Fruit fly (Drosophila melanogaster) whole organism, prepupa: ENCODE results near the gene tai.
A peak's percentile ranks its signal among the peaks of the same experiment; 100 is the strongest.

Source experiments
- Blimp-1 ChIP-seq: fragments of 200-800 bp; sonication (Bioruptor generic); optimal IDR thresholded peaks from 3 replicates; lab custom pipeline; 2017; ENCODE audit warnings: missing biosample characterization, missing genetic modification characterization, mild to moderate bottlenecking, moderate library complexity, missing genetic modification reagents
- CG10669 ChIP-seq: fragments of 200-800 bp; sonication (Bioruptor generic); optimal IDR thresholded peaks from 3 replicates; lab custom pipeline; 2018; ENCODE audit warnings: missing biosample characterization, mild to moderate bottlenecking, missing genetic modification characterization, moderate library complexity
- CG11294 ChIP-seq: fragments of 200-800 bp; sonication (Bioruptor generic); IDR thresholded peaks from 2 replicates; pipeline ENCODE4 v1.3.6; 2022; ENCODE audit warnings: missing biosample characterization, missing genetic modification characterization
- CG15336 ChIP-seq: fragments of 200-800 bp; sonication (Bioruptor generic); IDR thresholded peaks from 2 replicates; pipeline ENCODE4 v1.3.6; 2022; ENCODE audit warnings: missing biosample characterization, missing genetic modification characterization
- CG3032 ChIP-seq: fragments of 200-800 bp; optimal IDR thresholded peaks from 2 replicates; lab custom pipeline; 2019; ENCODE audit warnings: missing biosample characterization, mild to moderate bottlenecking, missing genetic modification characterization, moderate library complexity
- CG34406 ChIP-seq: fragments of 200-800 bp; sonication (Bioruptor generic); optimal IDR thresholded peaks from 3 replicates; lab custom pipeline; 2016; ENCODE audit warnings: missing biosample characterization, missing genetic modification characterization
- CG4318 ChIP-seq: fragments of 200-800 bp; sonication (Bioruptor generic); optimal IDR thresholded peaks from 3 replicates; lab custom pipeline; 2017; ENCODE audit warnings: missing biosample characterization, mild to moderate bottlenecking, missing genetic modification characterization
- CG6163 ChIP-seq: fragments of 200-800 bp; sonication (Bioruptor generic); IDR thresholded peaks from 3 replicates; pipeline ENCODE4 v1.3.6; 2022; ENCODE audit warnings: missing biosample characterization, missing genetic modification characterization
- CG6276 ChIP-seq: fragments of 200-800 bp; sonication (Bioruptor generic); optimal IDR thresholded peaks from 2 replicates; lab custom pipeline; 2017; ENCODE audit warnings: missing biosample characterization, mild to moderate bottlenecking, missing genetic modification characterization
- CG6808 ChIP-seq: fragments of 200-800 bp; sonication (Bioruptor generic); optimal IDR thresholded peaks from 3 replicates; lab custom pipeline; 2017; ENCODE audit warnings: missing biosample characterization, missing genetic modification characterization, mild to moderate bottlenecking, moderate library complexity, missing genetic modification reagents
- CG6854 ChIP-seq: fragments of 200-800 bp; sonication (Bioruptor generic); optimal IDR thresholded peaks from 2 replicates; lab custom pipeline; 2017; ENCODE audit warnings: missing biosample characterization, mild to moderate bottlenecking, missing genetic modification characterization
- CG7368 ChIP-seq: fragments of 200-800 bp; sonication (Bioruptor generic); optimal IDR thresholded peaks from 3 replicates; lab custom pipeline; 2016; ENCODE audit warnings: missing biosample characterization, missing genetic modification characterization
- CG8319 ChIP-seq: fragments of 200-800 bp; sonication (Bioruptor generic); optimal IDR thresholded peaks from 3 replicates; lab custom pipeline; 2016; ENCODE audit warnings: missing biosample characterization, missing genetic modification characterization
- CG8632 ChIP-seq: fragments of 200-800 bp; sonication (Bioruptor generic); optimal IDR thresholded peaks from 3 replicates; lab custom pipeline; 2016; ENCODE audit warnings: missing biosample characterization, missing genetic modification characterization
- CG9139 ChIP-seq: fragments of 200-800 bp; sonication (Bioruptor generic); optimal IDR thresholded peaks from 3 replicates; lab custom pipeline; 2017; ENCODE audit warnings: missing biosample characterization, mild to moderate bottlenecking, missing genetic modification characterization
- Eip75B ChIP-seq: fragments of 200-800 bp; sonication (Bioruptor generic); optimal IDR thresholded peaks from 3 replicates; lab custom pipeline; 2016; ENCODE audit warnings: missing biosample characterization, missing genetic modification characterization
- Eip78C ChIP-seq: fragments of 200-800 bp; sonication (Bioruptor generic); peaks from one replicate; lab custom pipeline; 2016; ENCODE audit warnings: missing biosample characterization, missing genetic modification characterization
- Eip93F ChIP-seq: fragments of 200-800 bp; sonication (Bioruptor generic); optimal IDR thresholded peaks from 2 replicates; lab custom pipeline; 2016; ENCODE audit warnings: missing biosample characterization, mild to moderate bottlenecking, missing genetic modification characterization
- Ets21C ChIP-seq: fragments of 200-800 bp; sonication (Bioruptor generic); optimal IDR thresholded peaks from 3 replicates; lab custom pipeline; 2016; ENCODE audit warnings: missing biosample characterization, missing genetic modification characterization
- Gug ChIP-seq: fragments of 200-800 bp; sonication (Bioruptor generic); IDR thresholded peaks from 2 replicates; pipeline ENCODE4 v1.3.6; 2022; ENCODE audit warnings: missing biosample characterization, missing genetic modification characterization
- Hr39 ChIP-seq: fragments of 200-800 bp; sonication (Bioruptor generic); optimal IDR thresholded peaks from 2 replicates; lab custom pipeline; 2016; ENCODE audit warnings: missing biosample characterization, missing genetic modification characterization
- Lpt ChIP-seq: fragments of 200-800 bp; sonication (Bioruptor generic); optimal IDR thresholded peaks from 3 replicates; lab custom pipeline; 2016; ENCODE audit warnings: missing biosample characterization, missing genetic modification characterization
- Met ChIP-seq: fragments of 200-800 bp; sonication (Bioruptor generic); optimal IDR thresholded peaks from 3 replicates; lab custom pipeline; 2016; ENCODE audit warnings: missing biosample characterization, missing genetic modification characterization
- OdsH ChIP-seq: fragments of 200-800 bp; sonication (Bioruptor generic); optimal IDR thresholded peaks from 3 replicates; lab custom pipeline; 2016; ENCODE audit warnings: missing biosample characterization, missing genetic modification characterization
- Sox14 ChIP-seq: fragments of 200-800 bp; sonication (Bioruptor generic); optimal IDR thresholded peaks from 3 replicates; lab custom pipeline; 2016; ENCODE audit warnings: missing biosample characterization, missing genetic modification characterization
- dac ChIP-seq: fragments of 200-800 bp; sonication (Bioruptor generic); optimal IDR thresholded peaks from 2 replicates; lab custom pipeline; 2017; ENCODE audit warnings: missing biosample characterization, mild to moderate bottlenecking, missing genetic modification characterization
- eg ChIP-seq: fragments of 200-800 bp; sonication (Bioruptor generic); IDR thresholded peaks from 3 replicates; pipeline ENCODE4 v1.3.6; 2022; ENCODE audit warnings: missing biosample characterization, missing genetic modification characterization
- esn ChIP-seq: fragments of 200-800 bp; sonication (Bioruptor generic); optimal IDR thresholded peaks from 2 replicates; lab custom pipeline; 2016; ENCODE audit warnings: missing biosample characterization, mild to moderate bottlenecking, missing genetic modification characterization, moderate library complexity
- fd59A ChIP-seq: fragments of 200-800 bp; sonication (Bioruptor generic); optimal IDR thresholded peaks from 2 replicates; lab custom pipeline; 2017; ENCODE audit warnings: missing biosample characterization, mild to moderate bottlenecking, missing genetic modification characterization, missing genetic modification reagents
- fd85E ChIP-seq: fragments of 200-800 bp; sonication (Bioruptor generic); optimal IDR thresholded peaks from 3 replicates; lab custom pipeline; 2016; ENCODE audit warnings: missing biosample characterization, missing genetic modification characterization
- fkh ChIP-seq: fragments of 200-800 bp; sonication (Bioruptor generic); optimal IDR thresholded peaks from 3 replicates; lab custom pipeline; 2017; ENCODE audit warnings: missing biosample characterization, mild to moderate bottlenecking, missing genetic modification characterization, moderate library complexity
- net ChIP-seq: fragments of 200-800 bp; sonication (Bioruptor generic); optimal IDR thresholded peaks from 3 replicates; lab custom pipeline; 2016; ENCODE audit warnings: missing biosample characterization, missing genetic modification characterization
- salr ChIP-seq, 2 experiments: fragments of 200-800 bp; sonication (Bioruptor generic); optimal IDR thresholded peaks; 3 replicates each; lab custom pipeline; 2016 to 2018; ENCODE audit warnings: missing biosample characterization in 2 of 2, missing genetic modification characterization in 2 of 2, mild to moderate bottlenecking in 1 of 2
- ss ChIP-seq, 2 experiments: fragments of 200-800 bp; sonication (Bioruptor generic); optimal IDR thresholded peaks; 2 replicates in 1 of 2; 3 replicates in 1 of 2; lab custom pipeline; 2017 to 2018; ENCODE audit warnings: mild to moderate bottlenecking in 2 of 2, missing biosample characterization in 2 of 2, missing genetic modification characterization in 2 of 2, moderate library complexity in 1 of 2
- vri ChIP-seq: fragments of 200-800 bp; sonication (Bioruptor generic); optimal IDR thresholded peaks from 3 replicates; lab custom pipeline; 2016; ENCODE audit warnings: missing biosample characterization, mild to moderate bottlenecking, missing genetic modification characterization

Gene tai

DNA sequence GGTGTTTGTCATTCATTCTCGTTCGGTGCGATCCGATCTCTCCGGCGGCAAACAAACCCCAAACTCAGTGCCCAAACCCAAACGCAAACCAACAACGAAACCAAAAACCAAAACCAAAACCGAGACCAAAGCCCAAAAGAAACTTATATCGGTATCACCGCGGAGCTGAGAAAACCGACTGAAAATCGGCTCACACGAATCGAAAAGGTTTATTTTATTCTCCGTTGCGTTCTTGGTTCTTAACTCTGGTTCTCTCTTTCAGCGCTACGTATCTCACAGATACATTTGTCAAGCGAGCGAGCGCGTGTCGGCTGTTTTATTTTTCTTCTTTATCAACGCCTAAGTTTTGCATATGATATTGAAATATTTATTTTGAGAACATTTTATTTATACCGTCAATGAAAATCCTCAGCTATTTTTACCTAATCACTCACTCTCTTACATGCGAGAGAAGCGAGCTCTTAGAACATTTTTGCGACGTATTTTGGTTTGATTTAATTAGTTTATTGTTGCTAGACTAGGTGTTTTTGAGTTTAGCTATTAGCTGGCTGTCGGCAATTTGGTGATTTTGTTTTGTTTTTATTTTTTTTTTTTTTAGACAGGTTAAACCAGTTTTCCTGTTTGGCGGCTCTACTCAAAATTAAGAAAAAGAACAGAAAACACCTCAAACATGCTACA is 12.0 kb downstream of the tai start:
- TF ChIP-seq fd85E (no peak), vri (peak; percentile 42), fkh (GFP tag; lab: Kevin White, UChicago) (peak; percentile 64), Eip78C (GFP tag; lab: Kevin White, UChicago) (no peak), eg (GFP tag; lab: Robert Waterston, UW) (no peak), CG7368 (GFP tag; lab: Kevin White, UChicago) (no peak), CG11294 (GFP tag; lab: Robert Waterston, UW) (no peak), CG3032 (tag; lab: Kevin White, UChicago) (no peak), CG4318 (GFP tag; lab: Kevin White, UChicago) (no peak)

DNA sequence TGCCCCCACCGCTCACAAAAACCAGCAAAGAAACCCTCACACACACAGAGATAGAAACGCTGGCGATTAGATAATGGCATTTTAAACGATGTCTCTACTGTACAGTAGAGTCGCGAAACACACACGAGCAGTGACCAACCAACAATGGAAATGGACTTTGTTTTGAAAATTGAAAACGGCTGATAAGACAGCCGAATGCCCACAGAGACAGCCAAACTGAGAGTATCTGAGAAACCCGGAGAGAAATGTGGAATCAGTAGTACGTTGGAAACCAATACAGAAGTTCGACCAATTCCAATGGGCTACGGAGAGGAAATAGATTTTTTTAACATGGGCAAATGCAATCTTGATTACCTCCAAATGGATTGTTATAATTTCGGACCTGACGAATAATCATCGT is 12.7 kb downstream of the tai start:
- TF ChIP-seq Gug (GFP tag; lab: Robert Waterston, UW) (no peak), Eip93F (GFP tag; lab: Kevin White, UChicago) (peak; percentile 56), CG6276 (GFP tag; lab: Kevin White, UChicago) (peak; percentile 40), net (GFP tag; lab: Kevin White, UChicago) (no peak), fkh (GFP tag; lab: Kevin White, UChicago) (peak; percentile 5), vri (peak; percentile 81), ss (GFP tag; optimal IDR thresholded peaks at IDR 0.05; lab: Kevin White, UChicago) (peak in 1 of 2 experiments; percentile 5)

DNA sequence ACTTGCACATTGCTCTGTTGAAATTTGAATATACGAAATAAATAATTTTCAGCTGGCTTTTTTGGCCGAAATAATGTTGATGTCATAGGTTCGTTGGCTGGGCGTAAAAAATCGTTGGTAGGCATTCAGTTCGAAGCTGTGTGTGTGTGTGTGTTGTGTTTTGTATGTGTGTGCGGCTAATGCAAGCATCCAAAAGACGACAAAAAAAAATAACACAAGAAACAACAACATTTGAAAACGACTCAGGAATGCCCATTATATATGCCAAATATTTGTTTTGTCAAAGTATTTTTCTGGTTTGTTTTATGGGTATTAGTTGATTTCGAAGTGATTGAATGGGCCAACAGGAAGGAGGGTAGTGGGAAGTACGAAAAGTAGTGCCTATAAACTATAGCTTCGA is 15.1 kb downstream of the tai start:
- no peak for TF ChIP-seq Eip78C (GFP tag; lab: Kevin White, UChicago)
- TF ChIP-seq fkh (GFP tag; lab: Kevin White, UChicago): peak; percentile 11

DNA sequence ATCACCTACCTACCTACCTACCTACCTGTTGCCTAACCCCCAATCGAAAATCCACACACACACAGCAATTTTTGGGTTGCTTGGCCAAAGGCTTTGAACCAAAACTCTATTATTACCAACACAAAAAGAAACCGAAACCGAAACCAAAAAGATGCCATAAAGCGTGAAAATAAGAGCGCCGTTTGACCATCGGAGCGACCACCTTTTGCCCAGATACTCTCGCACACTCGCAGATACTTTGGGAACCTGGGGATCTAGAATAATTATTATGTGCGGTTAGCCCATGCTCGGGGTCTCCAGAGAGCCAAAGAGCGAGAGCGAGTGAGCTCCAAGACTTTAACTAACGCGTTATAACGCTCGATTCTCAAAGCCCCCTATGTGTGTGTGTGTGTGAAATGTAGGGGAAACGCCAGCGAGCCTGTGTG is 15.9 kb downstream of the tai start:
- TF ChIP-seq vri: peak; percentile 71
- no peak for TF ChIP-seq dac (GFP tag; lab: Kevin White, UChicago)

DNA sequence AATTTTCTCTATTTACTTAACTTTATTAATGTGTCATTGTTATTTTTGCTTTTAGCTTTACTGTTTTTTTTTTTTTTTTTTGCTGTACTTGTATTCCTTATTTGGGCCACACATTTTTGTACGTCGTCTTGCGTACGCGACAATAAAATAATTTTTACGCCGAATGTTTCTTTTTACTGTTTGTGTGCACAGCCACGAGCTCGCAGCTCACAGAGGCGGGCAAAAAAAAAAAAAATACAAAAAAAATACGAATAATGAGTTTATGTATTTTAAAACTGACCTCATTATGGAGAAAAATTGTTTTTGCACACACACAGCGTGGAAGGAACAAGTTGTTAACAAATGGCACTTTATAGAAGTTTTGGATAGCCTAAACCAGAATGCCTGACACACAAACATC is 20.9 kb downstream of the tai start:
- TF ChIP-seq Eip75B (GFP tag; lab: Kevin White, UChicago) (peak; percentile 8), fkh (GFP tag; lab: Kevin White, UChicago) (peak; percentile 51), Eip78C (GFP tag; lab: Kevin White, UChicago) (peak; percentile 58), CG4318 (GFP tag; lab: Kevin White, UChicago) (no peak), dac (GFP tag; lab: Kevin White, UChicago) (no peak), Ets21C (GFP tag; lab: Kevin White, UChicago) (no peak), Hr39 (GFP tag; lab: Kevin White, UChicago) (no peak), fd59A (no peak), eg (GFP tag; lab: Robert Waterston, UW) (no peak), CG15336 (no peak), CG8319 (GFP tag; lab: Kevin White, UChicago) (no peak), CG7368 (GFP tag; lab: Kevin White, UChicago) (no peak)

DNA sequence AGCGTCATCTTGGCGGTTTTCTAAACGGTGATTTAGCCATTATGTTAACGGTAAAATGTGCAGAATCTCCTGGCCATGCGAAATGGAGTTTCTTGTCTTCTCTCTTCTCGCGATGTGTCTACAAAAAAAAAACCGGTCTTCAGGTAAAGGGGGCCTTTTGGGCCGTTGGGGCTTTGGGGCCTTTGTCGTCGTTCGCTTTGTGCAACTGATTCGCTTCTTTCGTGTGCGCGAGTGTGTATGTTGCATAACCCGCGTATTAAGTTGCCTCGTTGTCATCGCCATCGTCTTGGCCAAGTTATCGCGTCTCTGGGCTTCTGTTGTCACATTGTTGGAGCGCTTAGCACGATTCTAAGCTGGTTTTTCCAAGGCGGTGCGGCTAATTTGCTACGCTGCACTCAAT is 22.3 kb downstream of the tai start:
- TF ChIP-seq CG11294 (GFP tag; lab: Robert Waterston, UW) (no peak), CG6163 (GFP tag; lab: Robert Waterston, UW) (peak; percentile 45; the same call in 1 of the 3 replicates), vri (peak; percentile 64)

DNA sequence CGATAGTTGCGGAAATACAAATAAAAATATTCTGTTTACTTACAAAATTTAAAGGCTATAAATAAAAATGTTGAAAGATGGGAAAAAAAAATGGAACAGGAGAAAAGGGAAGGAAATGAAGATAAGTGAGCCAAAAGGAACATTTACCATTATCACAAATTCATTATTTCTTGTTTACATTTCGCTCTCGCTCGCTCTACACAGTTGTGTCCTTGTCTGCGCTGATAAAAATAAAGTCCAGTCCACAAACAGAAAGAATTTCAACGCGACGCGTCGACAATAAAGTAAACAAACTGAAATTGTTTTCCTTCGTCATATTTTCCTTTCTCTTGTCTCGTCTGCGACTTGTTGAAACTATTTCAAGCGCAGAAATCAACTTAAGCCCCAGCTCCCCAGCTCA is 22.7 kb downstream of the tai start:
- TF ChIP-seq eg (GFP tag; lab: Robert Waterston, UW): no peak
- TF ChIP-seq Eip75B (GFP tag; lab: Kevin White, UChicago): no peak
- no peak for TF ChIP-seq salr (GFP tag; optimal IDR thresholded peaks at IDR 0.05; lab: Kevin White, UChicago)
- TF ChIP-seq CG10669 (GFP tag; lab: Kevin White, UChicago): peak; percentile 24
- peak; percentile 76 for TF ChIP-seq Eip78C (GFP tag; lab: Kevin White, UChicago)
- TF ChIP-seq Blimp-1 (GFP tag; lab: Kevin White, UChicago): no peak
- TF ChIP-seq CG8632 (GFP tag; lab: Kevin White, UChicago): no peak
- TF ChIP-seq fd85E: no peak
- no peak for TF ChIP-seq CG6276 (GFP tag; lab: Kevin White, UChicago)
- TF ChIP-seq esn: peak; percentile 7
- no peak for TF ChIP-seq Eip93F (GFP tag; lab: Kevin White, UChicago)
- peak; percentile 76 for TF ChIP-seq fkh (GFP tag; lab: Kevin White, UChicago)
- no peak for TF ChIP-seq CG7368 (GFP tag; lab: Kevin White, UChicago)
- TF ChIP-seq CG6854: no peak
- no peak for TF ChIP-seq CG34406 (GFP tag; lab: Kevin White, UChicago)
- no peak; the same call in 1 of the 2 replicates for TF ChIP-seq CG15336
- TF ChIP-seq CG6163 (GFP tag; lab: Robert Waterston, UW): no peak
- no peak for TF ChIP-seq OdsH
- peak; percentile 1 for TF ChIP-seq Met (GFP tag; lab: Kevin White, UChicago)
- TF ChIP-seq CG9139 (GFP tag; lab: Kevin White, UChicago): peak; percentile 31
- peak; percentile 11 for TF ChIP-seq CG6808
- no peak for TF ChIP-seq Sox14 (GFP tag; lab: Kevin White, UChicago)
- no peak for TF ChIP-seq Lpt (GFP tag; lab: Kevin White, UChicago)
